Fruit fly (Drosophila melanogaster) whole organism, adult: ENCODE results near the gene Cypl.

Experiments
- CG5204 ChIP-seq: fragments of 200-800 bp; sonication (Bioruptor generic); optimal IDR thresholded peaks from 2 replicates; lab custom pipeline; 2016; ENCODE audit warnings: missing biosample characterization, missing genetic modification characterization
- CG7045 ChIP-seq: fragments of 200-800 bp; sonication (Bioruptor generic); optimal IDR thresholded peaks from 2 replicates; lab custom pipeline; 2017; ENCODE audit warnings: missing biosample characterization, mild to moderate bottlenecking, missing genetic modification characterization
- CG7101 ChIP-seq: fragments of 200-800 bp; sonication (Bioruptor generic); optimal IDR thresholded peaks from 2 replicates; lab custom pipeline; 2018; ENCODE audit warnings: missing biosample characterization, mild to moderate bottlenecking, missing genetic modification characterization, moderate library complexity
- Clk ChIP-seq: fragments of 200-800 bp; sonication (Bioruptor generic); optimal IDR thresholded peaks from 2 replicates; lab custom pipeline; 2017; ENCODE audit warnings: missing biosample characterization, missing genetic modification characterization
- Mnt ChIP-seq: fragments of 200-800 bp; sonication (Bioruptor generic); optimal IDR thresholded peaks from 2 replicates; lab custom pipeline; 2016; ENCODE audit warnings: missing biosample characterization, mild to moderate bottlenecking, missing genetic modification characterization
- pad ChIP-seq: fragments of 200-800 bp; sonication (Bioruptor generic); optimal IDR thresholded peaks from 3 replicates; lab custom pipeline; 2017; ENCODE audit warnings: missing biosample characterization, missing genetic modification characterization, mild to moderate bottlenecking, moderate library complexity, missing genetic modification reagents

dm6 chr3L:589174-589289, 46.3 kb upstream of the Cypl start, which contains the start of gene Kah:
- TF ChIP-seq CG7045 (GFP tag; lab: Kevin White, UChicago), result no peak
- no peak for TF ChIP-seq pad
- no peak for TF ChIP-seq CG7101 (tag; lab: Kevin White, UChicago)
- no peak for TF ChIP-seq Clk (GFP tag; lab: Kevin White, UChicago)
- TF ChIP-seq CG5204 (GFP tag; lab: Kevin White, UChicago), result no peak
- no peak for TF ChIP-seq Mnt (GFP tag; lab: Kevin White, UChicago)
